Worm (Caenorhabditis elegans) whole organism, early embryonic: Measurements from ENCODE around the gene tbp-1.

Experiments
- B0310.2 ChIP-seq: sonication (generic microtip); optimal IDR thresholded peaks from 2 replicates; lab custom pipeline; 2016; ENCODE audit warnings: mild to moderate bottlenecking, missing genetic modification characterization, missing compliant biosample characterization
- F13C5.2 ChIP-seq: sonication (generic microtip); optimal IDR thresholded peaks from 2 replicates; lab custom pipeline; 2017; ENCODE audit warnings: mild to moderate bottlenecking, missing genetic modification characterization, inconsistent platforms, missing compliant biosample characterization
- ama-1 ChIP-seq: fragments of 150-350 bp; optimal IDR thresholded peaks from 2 replicates; lab custom pipeline; 2014
- ceh-13 ChIP-seq: fragments of 200-800 bp; sonication (Bioruptor generic); optimal IDR thresholded peaks from 2 replicates; lab custom pipeline; 2018; ENCODE audit warnings: mild to moderate bottlenecking, missing genetic modification characterization, missing compliant biosample characterization
- ceh-36 ChIP-seq: sonication (generic microtip); optimal IDR thresholded peaks from 2 replicates; lab custom pipeline; 2016; ENCODE audit warnings: missing genetic modification characterization, inconsistent platforms, missing compliant biosample characterization
- flt-1 ChIP-seq: fragments of 200-800 bp; sonication (Bioruptor generic); IDR thresholded peaks from 2 replicates; pipeline ENCODE4 v1.3.6; 2022; ENCODE audit warnings: missing genetic modification characterization, missing compliant biosample characterization
- hmbx-1 ChIP-seq: sonication (generic microtip); optimal IDR thresholded peaks from 2 replicates; lab custom pipeline; 2016; ENCODE audit warnings: mild to moderate bottlenecking, missing genetic modification characterization, missing compliant biosample characterization
- hmg-4 ChIP-seq: fragments of 200-800 bp; sonication (Bioruptor generic); optimal IDR thresholded peaks from 2 replicates; lab custom pipeline; 2018; ENCODE audit warnings: mild to moderate bottlenecking, missing genetic modification characterization, missing compliant biosample characterization
- hnd-1 ChIP-seq: sonication (generic microtip); optimal IDR thresholded peaks from 2 replicates; lab custom pipeline; 2016; ENCODE audit warnings: missing genetic modification characterization, missing compliant biosample characterization
- tbx-11 ChIP-seq: fragments of 200-800 bp; sonication (Bioruptor generic); IDR thresholded peaks from 2 replicates; pipeline ENCODE4 v1.3.6; 2022; ENCODE audit warnings: missing genetic modification characterization, missing compliant biosample characterization
- tbx-37 ChIP-seq: fragments of 200-800 bp; sonication (Bioruptor generic); conservative IDR thresholded peaks from 2 replicates; pipeline ENCODE4 v1.3.6; 2022; ENCODE audit warnings: missing genetic modification reagents, missing genetic modification characterization, missing compliant biosample characterization

ce11 chrIII:7373802-7374435 is 9.9 kb upstream of the tbp-1 start:
- TF ChIP-seq hmbx-1 (no peak), ceh-13 (GFP tag; lab: Kevin White, UChicago) (no peak), F13C5.2 (no peak), B0310.2 (tag; lab: Kevin White, UChicago) (no peak), hmg-4 (no peak), ama-1 (lab: Kevin White, UChicago) (no peak), flt-1 (no peak), hnd-1 (tag; lab: Kevin White, UChicago) (no peak), ceh-36 (tag; lab: Kevin White, UChicago) (no peak), tbx-37 (GFP tag; lab: Robert Waterston, UW) (no peak), tbx-11 (GFP tag; lab: Robert Waterston, UW) (no peak)
